Fruit fly (Drosophila melanogaster) whole organism, embryonic: ENCODE results near the gene Hr96.

Source experiments
- Blimp-1 ChIP-seq: fragments of 200-800 bp; sonication (Bioruptor generic); optimal IDR thresholded peaks from 3 replicates; lab custom pipeline; 2018; ENCODE audit warnings: missing biosample characterization, missing genetic modification characterization, mild to moderate bottlenecking, moderate library complexity, missing genetic modification reagents
- CG11504 ChIP-seq: fragments of 200-800 bp; sonication (Bioruptor generic); optimal IDR thresholded peaks from 3 replicates; lab custom pipeline; 2019; ENCODE audit warnings: missing biosample characterization, mild to moderate bottlenecking, missing genetic modification characterization, moderate library complexity
- CG11696 ChIP-seq: fragments of 200-800 bp; sonication (Bioruptor generic); IDR thresholded peaks from 2 replicates; pipeline ENCODE4 v1.3.6; 2022; ENCODE audit warnings: missing biosample characterization, missing genetic modification characterization
- CG11723 ChIP-seq: fragments of 200-800 bp; sonication (Bioruptor generic); optimal IDR thresholded peaks from 2 replicates; lab custom pipeline; 2017; ENCODE audit warnings: missing biosample characterization, mild to moderate bottlenecking, missing genetic modification characterization
- CG14050 ChIP-seq: fragments of 200-800 bp; sonication (Bioruptor generic); IDR thresholded peaks from 3 replicates; pipeline ENCODE4 v1.3.6; 2022; ENCODE audit warnings: missing biosample characterization, missing genetic modification characterization
- CG15011 ChIP-seq: fragments of 200-800 bp; sonication (Bioruptor generic); optimal IDR thresholded peaks from 3 replicates; lab custom pipeline; 2018; ENCODE audit warnings: missing biosample characterization, mild to moderate bottlenecking, missing genetic modification characterization
- CG17186 ChIP-seq: fragments of 200-800 bp; sonication (Bioruptor generic); optimal IDR thresholded peaks from 3 replicates; lab custom pipeline; 2017; ENCODE audit warnings: missing biosample characterization, missing genetic modification reagents, missing genetic modification characterization
- CG17385 ChIP-seq: fragments of 200-800 bp; sonication (Bioruptor generic); optimal IDR thresholded peaks from 3 replicates; lab custom pipeline; 2018; ENCODE audit warnings: missing biosample characterization, mild to moderate bottlenecking, missing genetic modification characterization
- CG18599 ChIP-seq: fragments of 200-800 bp; sonication (Bioruptor generic); optimal IDR thresholded peaks from 3 replicates; lab custom pipeline; 2017; ENCODE audit warnings: missing biosample characterization, missing genetic modification characterization, mild to moderate bottlenecking, moderate library complexity, missing genetic modification reagents
- CG2120 ChIP-seq: fragments of 200-800 bp; sonication (Bioruptor generic); optimal IDR thresholded peaks from 3 replicates; lab custom pipeline; 2016; ENCODE audit warnings: missing biosample characterization, missing genetic modification characterization
- CG2875 ChIP-seq: fragments of 200-800 bp; sonication (Bioruptor generic); optimal IDR thresholded peaks from 2 replicates; lab custom pipeline; 2017; ENCODE audit warnings: missing biosample characterization, mild to moderate bottlenecking, missing genetic modification characterization, missing genetic modification reagents
- CG30403 ChIP-seq: fragments of 200-800 bp; sonication (Bioruptor generic); optimal IDR thresholded peaks from 3 replicates; lab custom pipeline; 2016; ENCODE audit warnings: missing biosample characterization, missing genetic modification characterization
- CG4820 ChIP-seq: fragments of 200-800 bp; sonication (Bioruptor generic); optimal IDR thresholded peaks from 3 replicates; lab custom pipeline; 2016; ENCODE audit warnings: missing biosample characterization, missing genetic modification characterization
- CG6654 ChIP-seq: fragments of 200-800 bp; sonication (Bioruptor generic); optimal IDR thresholded peaks from 2 replicates; lab custom pipeline; 2017; ENCODE audit warnings: missing biosample characterization, mild to moderate bottlenecking, missing genetic modification characterization
- CG8359 ChIP-seq: fragments of 200-800 bp; sonication (Bioruptor generic); optimal IDR thresholded peaks from 2 replicates; lab custom pipeline; 2017; ENCODE audit warnings: missing biosample characterization, mild to moderate bottlenecking, missing genetic modification characterization, borderline replicate concordance
- CG8765 ChIP-seq: fragments of 200-800 bp; sonication (Bioruptor generic); IDR thresholded peaks from 2 replicates; pipeline ENCODE4 v1.3.6; 2022; ENCODE audit warnings: missing biosample characterization, missing genetic modification characterization
- CG9437 ChIP-seq: fragments of 200-800 bp; sonication (Bioruptor generic); optimal IDR thresholded peaks from 2 replicates; lab custom pipeline; 2018; ENCODE audit warnings: missing biosample characterization, mild to moderate bottlenecking, missing genetic modification characterization
- CG9817 ChIP-seq: fragments of 200-800 bp; sonication (Bioruptor generic); optimal IDR thresholded peaks from 2 replicates; lab custom pipeline; 2018; ENCODE audit warnings: missing biosample characterization, mild to moderate bottlenecking, missing genetic modification characterization, moderate library complexity
- CoRest ChIP-seq: fragments of 200-800 bp; sonication (Bioruptor generic); optimal IDR thresholded peaks from 3 replicates; lab custom pipeline; 2018; ENCODE audit warnings: missing biosample characterization, mild to moderate bottlenecking, missing genetic modification characterization, moderate library complexity
- D ChIP-seq, 2 experiments: fragments of 200-800 bp in 1 of 2; fragments of >200 bp in 1 of 2; sonication (Bioruptor generic) in 1 of 2; optimal IDR thresholded peaks; 2 replicates in 1 of 2; 3 replicates in 1 of 2; lab custom pipeline; 2017; ENCODE audit warnings: mild to moderate bottlenecking in 1 of 2, missing biosample characterization in 1 of 2, missing genetic modification characterization in 1 of 2, missing genetic modification reagents in 1 of 2
- Dbx ChIP-seq: fragments of 200-800 bp; sonication (Bioruptor generic); IDR thresholded peaks from 3 replicates; pipeline ENCODE4 v1.3.6; 2022; ENCODE audit warnings: missing biosample characterization, missing genetic modification characterization
- Doc3 ChIP-seq: fragments of 200-800 bp; sonication (Bioruptor generic); IDR thresholded peaks from 3 replicates; pipeline ENCODE4 v1.3.6; 2022; ENCODE audit warnings: missing biosample characterization, missing genetic modification characterization; ENCODE audit not compliant: partially characterized antibody
- Fer2 ChIP-seq: fragments of 200-800 bp; sonication (Bioruptor generic); optimal IDR thresholded peaks from 2 replicates; lab custom pipeline; 2018; ENCODE audit warnings: missing biosample characterization, mild to moderate bottlenecking, missing genetic modification characterization, moderate library complexity
- HmgD ChIP-seq: fragments of 200-800 bp; sonication (Bioruptor generic); optimal IDR thresholded peaks from 3 replicates; lab custom pipeline; 2016; ENCODE audit warnings: missing biosample characterization, missing genetic modification characterization
- Hr51 ChIP-seq, 2 experiments: fragments of 200-800 bp; sonication (Bioruptor generic); optimal IDR thresholded peaks; 2 replicates in 1 of 2; 3 replicates in 1 of 2; lab custom pipeline; 2016 to 2018; ENCODE audit warnings: missing biosample characterization in 2 of 2, missing genetic modification characterization in 2 of 2, mild to moderate bottlenecking in 1 of 2, moderate library complexity in 1 of 2
- Nf-YB ChIP-seq: fragments of 200-800 bp; sonication (Bioruptor generic); optimal IDR thresholded peaks from 3 replicates; lab custom pipeline; 2019; ENCODE audit warnings: missing biosample characterization, mild to moderate bottlenecking, missing genetic modification characterization, moderate library complexity
- Taf1 ChIP-seq: fragments of 200-800 bp; sonication (Bioruptor generic); IDR thresholded peaks from 2 replicates; pipeline ENCODE4 v1.3.6; 2022; ENCODE audit warnings: missing biosample characterization, missing genetic modification characterization
- ac ChIP-seq: fragments of 200-800 bp; sonication (Bioruptor generic); optimal IDR thresholded peaks from 3 replicates; lab custom pipeline; 2017; ENCODE audit warnings: missing biosample characterization, mild to moderate bottlenecking, missing genetic modification characterization
- ap ChIP-seq: fragments of 200-800 bp; sonication (Bioruptor generic); IDR thresholded peaks from 2 replicates; pipeline ENCODE4 v1.3.6; 2022; ENCODE audit warnings: missing biosample characterization, missing genetic modification characterization
- bigmax ChIP-seq: fragments of 200-800 bp; sonication (Bioruptor generic); optimal IDR thresholded peaks from 2 replicates; lab custom pipeline; 2018; ENCODE audit warnings: missing biosample characterization, mild to moderate bottlenecking, missing genetic modification characterization
- bsh ChIP-seq, 2 experiments: fragments of 200-800 bp; sonication (Bioruptor generic); optimal IDR thresholded peaks; 2 replicates each; lab custom pipeline; 2017 to 2018; ENCODE audit warnings: mild to moderate bottlenecking in 2 of 2, missing biosample characterization in 2 of 2, missing genetic modification characterization in 2 of 2, moderate library complexity in 1 of 2
- cas ChIP-seq: fragments of 200-800 bp; sonication (Bioruptor generic); IDR thresholded peaks from 2 replicates; pipeline ENCODE4 v1.3.6; 2022; ENCODE audit warnings: missing biosample characterization, missing genetic modification characterization
- chinmo ChIP-seq: fragments of 200-800 bp; sonication (Bioruptor generic); IDR thresholded peaks from 4 replicates; pipeline ENCODE4 v1.3.6; 2022; ENCODE audit warnings: missing biosample characterization, missing genetic modification characterization; ENCODE audit not compliant: partially characterized antibody
- danr ChIP-seq: fragments of 200-800 bp; sonication (Bioruptor generic); IDR thresholded peaks from 2 replicates; pipeline ENCODE4 v1.3.6; 2022; ENCODE audit warnings: missing biosample characterization, missing genetic modification characterization
- ftz-f1 ChIP-seq: fragments of 200-800 bp; sonication (Bioruptor generic); optimal IDR thresholded peaks from 2 replicates; lab custom pipeline; 2016; ENCODE audit warnings: missing biosample characterization, missing genetic modification characterization
- gcm2 ChIP-seq: fragments of 200-800 bp; sonication (Bioruptor generic); optimal IDR thresholded peaks from 2 replicates; lab custom pipeline; 2016; ENCODE audit warnings: missing biosample characterization, missing genetic modification characterization
- kah ChIP-seq: fragments of 200-800 bp; sonication (Bioruptor generic); optimal IDR thresholded peaks from 2 replicates; lab custom pipeline; 2018; ENCODE audit warnings: missing biosample characterization, mild to moderate bottlenecking, missing genetic modification characterization
- kay ChIP-seq: fragments of 200-800 bp; sonication (Bioruptor generic); optimal IDR thresholded peaks from 2 replicates; lab custom pipeline; 2016; ENCODE audit warnings: missing biosample characterization, missing genetic modification characterization
- knrl ChIP-seq: fragments of 200-800 bp; sonication (Bioruptor generic); IDR thresholded peaks from 3 replicates; pipeline ENCODE4 v1.3.6; 2022; ENCODE audit warnings: missing biosample characterization, missing genetic modification characterization; ENCODE audit not compliant: partially characterized antibody
- lov ChIP-seq, 2 experiments: fragments of 200-800 bp in 1 of 2; fragments of >200 bp in 1 of 2; sonication (Bioruptor generic) in 1 of 2; IDR thresholded peaks in 1 of 2; optimal IDR thresholded peaks in 1 of 2; 2 replicates in 1 of 2; 3 replicates in 1 of 2; pipeline versions ENCODE4 v1.3.6 to Lab custom; 2017 to 2022; ENCODE audit warnings: missing biosample characterization in 1 of 2, missing genetic modification characterization in 1 of 2
- pan ChIP-seq, 4 experiments: fragments of >200 bp in 3 of 4; fragments of 200-800 bp in 1 of 4; sonication (Bioruptor generic) in 1 of 4; optimal IDR thresholded peaks in 3 of 4; IDR thresholded peaks in 1 of 4; 2 replicates each; pipeline versions ENCODE4 v1.3.6 to Lab custom; 2017 to 2022; ENCODE audit warnings: missing biosample characterization in 2 of 4, missing genetic modification characterization in 2 of 4, mixed read lengths in 1 of 4
- peb ChIP-seq: fragments of 200-800 bp; sonication (Bioruptor generic); IDR thresholded peaks from 2 replicates; pipeline ENCODE4 v1.3.6; 2022; ENCODE audit warnings: missing biosample characterization, missing genetic modification characterization
- pfk ChIP-seq: fragments of 200-800 bp; sonication (Bioruptor generic); optimal IDR thresholded peaks from 2 replicates; lab custom pipeline; 2018; ENCODE audit warnings: missing biosample characterization, mild to moderate bottlenecking, missing genetic modification characterization, moderate library complexity
- pita ChIP-seq: fragments of 200-800 bp; sonication (Bioruptor generic); optimal IDR thresholded peaks from 2 replicates; lab custom pipeline; 2017; ENCODE audit warnings: missing biosample characterization, mild to moderate bottlenecking, missing genetic modification characterization
- pros ChIP-seq: fragments of 200-800 bp; sonication (Bioruptor generic); optimal IDR thresholded peaks from 3 replicates; lab custom pipeline; 2019; ENCODE audit warnings: missing biosample characterization, mild to moderate bottlenecking, missing genetic modification characterization, moderate library complexity
- repo ChIP-seq: fragments of 200-800 bp; sonication (Bioruptor generic); optimal IDR thresholded peaks from 2 replicates; lab custom pipeline; 2016; ENCODE audit warnings: missing biosample characterization, missing genetic modification characterization
- sr ChIP-seq: fragments of 200-800 bp; sonication (Bioruptor generic); IDR thresholded peaks from 3 replicates; pipeline ENCODE4 v1.3.6; 2022; ENCODE audit warnings: missing biosample characterization, missing genetic modification characterization

Hr96 gene

dm6 chr3R:25044816-25045551, 19.9 kb downstream of the Hr96 start, which contains the start of gene 5PtaseI (continued):
- TF ChIP-seq Blimp-1 (GFP tag; lab: Kevin White, UChicago) (no peak), pan (optimal IDR thresholded peaks at IDR 0.05; lab: Kevin White, UChicago) (no peak), pan (GFP tag; optimal IDR thresholded peaks at IDR 0.05 in 1 of 2, IDR thresholded peaks at IDR 0.05 in 1 of 2) (no peak), CG2875 (GFP tag; lab: Kevin White, UChicago) (no peak), ac (GFP tag; lab: Kevin White, UChicago) (no peak), kay (no peak), Nf-YB (GFP tag; lab: Kevin White, UChicago) (no peak), CG14050 (no peak), pita (no peak), CG2120 (GFP tag; lab: Kevin White, UChicago) (no peak), pfk (GFP tag; lab: Kevin White, UChicago) (no peak), Doc3 (GFP tag; lab: Robert Waterston, UW) (no peak), CG9437 (GFP tag; lab: Kevin White, UChicago) (peak; percentile 37), ap (no peak), pros (GFP tag; lab: Kevin White, UChicago) (no peak), HmgD (no peak), Fer2 (no peak), chinmo (GFP tag; lab: Robert Waterston, UW) (0 out of 4 replicates have a peak, but pooled peaks have one; percentile 66), CG18599 (GFP tag; lab: Kevin White, UChicago) (no peak), CG17186 (no peak), Dbx (GFP tag; lab: Robert Waterston, UW) (no peak), repo (no peak), cas (GFP tag; lab: Robert Waterston, UW) (no peak), ftz-f1 (no peak), CG11723 (GFP tag; lab: Kevin White, UChicago) (no peak), CG11696 (no peak), Hr51 (GFP tag; optimal IDR thresholded peaks at IDR 0.05; lab: Kevin White, UChicago) (no peak), CG6654 (GFP tag; lab: Kevin White, UChicago) (no peak), bsh (GFP tag; optimal IDR thresholded peaks at IDR 0.05; lab: Kevin White, UChicago) (no peak), danr (GFP tag; lab: Robert Waterston, UW) (no peak), knrl (GFP tag; lab: Robert Waterston, UW) (no peak), bigmax (GFP tag; lab: Kevin White, UChicago) (no peak), CG9817 (tag; lab: Kevin White, UChicago) (no peak), sr (GFP tag; lab: Robert Waterston, UW) (no peak), lov (optimal IDR thresholded peaks at IDR 0.05; lab: Kevin White, UChicago) (no peak), lov (GFP tag; IDR thresholded peaks at IDR 0.05; lab: Robert Waterston, UW) (no peak), CG15011 (no peak), CG4820 (GFP tag; lab: Kevin White, UChicago) (no peak), gcm2 (GFP tag; lab: Kevin White, UChicago) (no peak), CG17385 (no peak), D (optimal IDR thresholded peaks at IDR 0.05; lab: Kevin White, UChicago) (no peak), D (GFP tag; optimal IDR thresholded peaks at IDR 0.05; lab: Kevin White, UChicago) (no peak), CG11504 (tag; lab: Kevin White, UChicago) (no peak), CoRest (peak; percentile 40), kah (no peak), CG8359 (GFP tag; lab: Kevin White, UChicago) (no peak), CG8765 (GFP tag; lab: Robert Waterston, UW) (no peak), CG30403 (GFP tag; lab: Kevin White, UChicago) (no peak), peb (GFP tag; lab: Robert Waterston, UW) (no peak), Taf1 (GFP tag; lab: Robert Waterston, UW) (no peak)
